Worm (Caenorhabditis elegans) whole organism, late embryonic: ENCODE data around the gene Y113G7B.28.

Experiments
- C08G9.2 ChIP-seq: sonication (generic microtip); optimal IDR thresholded peaks from 2 replicates; lab custom pipeline; 2016; ENCODE audit warnings: mild to moderate bottlenecking, missing genetic modification characterization, moderate library complexity, missing compliant biosample characterization
- C38D4.7 ChIP-seq: fragments of 200-800 bp; sonication (Bioruptor generic); optimal IDR thresholded peaks from 2 replicates; lab custom pipeline; 2018; ENCODE audit warnings: mild to moderate bottlenecking, missing genetic modification characterization, moderate library complexity, missing compliant biosample characterization
- T23F11.4 ChIP-seq: fragments of 200-800 bp; sonication (Bioruptor generic); optimal IDR thresholded peaks from 2 replicates; lab custom pipeline; 2018; ENCODE audit warnings: mild to moderate bottlenecking, missing genetic modification characterization, missing compliant biosample characterization
- ahr-1 ChIP-seq: sonication (generic microtip); optimal IDR thresholded peaks from 2 replicates; lab custom pipeline; 2016; ENCODE audit warnings: missing genetic modification characterization, missing compliant biosample characterization
- ama-1 ChIP-seq: fragments of 150-350 bp; optimal IDR thresholded peaks from 2 replicates; lab custom pipeline; 2014
- ceh-18 ChIP-seq: sonication (generic microtip); optimal IDR thresholded peaks from 2 replicates; lab custom pipeline; 2016; ENCODE audit warnings: missing genetic modification characterization, missing compliant biosample characterization
- ceh-2 ChIP-seq: sonication (generic microtip); optimal IDR thresholded peaks from 2 replicates; lab custom pipeline; 2016; ENCODE audit warnings: missing genotype, missing genetic modification characterization, missing compliant biosample characterization
- ceh-30 ChIP-seq: fragments of 150-350 bp; optimal IDR thresholded peaks from 2 replicates; lab custom pipeline; 2014; ENCODE audit warnings: missing biosample characterization, missing genetic modification characterization
- ceh-34 ChIP-seq: sonication (generic microtip); optimal IDR thresholded peaks from 2 replicates; lab custom pipeline; 2016; ENCODE audit warnings: mild to moderate bottlenecking, missing genetic modification characterization, missing compliant biosample characterization
- ceh-45 ChIP-seq: fragments of 200-800 bp; sonication (Bioruptor generic); IDR thresholded peaks from 2 replicates; pipeline ENCODE4 v1.3.6; 2022; ENCODE audit warnings: missing genetic modification reagents, missing genetic modification characterization, missing compliant biosample characterization
- ceh-48 ChIP-seq: sonication (generic microtip); optimal IDR thresholded peaks from 2 replicates; lab custom pipeline; 2016; ENCODE audit warnings: missing genetic modification characterization, inconsistent platforms, missing compliant biosample characterization
- ceh-9 ChIP-seq: sonication (generic microtip); optimal IDR thresholded peaks from 2 replicates; lab custom pipeline; 2016; ENCODE audit warnings: mild to moderate bottlenecking, missing genetic modification characterization, inconsistent platforms, missing compliant biosample characterization
- elt-2 ChIP-seq: sonication (generic microtip); optimal IDR thresholded peaks from 2 replicates; lab custom pipeline; 2016; ENCODE audit warnings: missing genetic modification reagents, missing genetic modification characterization, missing compliant biosample characterization
- elt-4 ChIP-seq: sonication (generic microtip); optimal IDR thresholded peaks from 2 replicates; lab custom pipeline; 2016; ENCODE audit warnings: missing genetic modification characterization, missing compliant biosample characterization
- ets-4 ChIP-seq: sonication (generic microtip); optimal IDR thresholded peaks from 2 replicates; lab custom pipeline; 2016; ENCODE audit warnings: missing genetic modification characterization, missing compliant biosample characterization
- eyg-1 ChIP-seq: sonication (generic microtip); optimal IDR thresholded peaks from 2 replicates; lab custom pipeline; 2016; ENCODE audit warnings: missing genotype, missing genetic modification characterization, missing compliant biosample characterization
- fkh-10 ChIP-seq: fragments of 150-350 bp; optimal IDR thresholded peaks from 2 replicates; lab custom pipeline; 2014; ENCODE audit warnings: missing biosample characterization, missing genetic modification reagents, missing genetic modification characterization
- fkh-6 ChIP-seq: sonication (generic microtip); optimal IDR thresholded peaks from 2 replicates; lab custom pipeline; 2016; ENCODE audit warnings: missing genetic modification characterization, missing compliant biosample characterization
- gmeb-2 ChIP-seq: sonication (generic microtip); optimal IDR thresholded peaks from 2 replicates; lab custom pipeline; 2016; ENCODE audit warnings: missing genetic modification characterization, inconsistent platforms, missing compliant biosample characterization
- hlh-13 ChIP-seq: fragments of 200-800 bp; sonication (Bioruptor generic); optimal IDR thresholded peaks from 2 replicates; lab custom pipeline; 2018; ENCODE audit warnings: mild to moderate bottlenecking, missing genetic modification characterization, missing compliant biosample characterization
- hlh-15 ChIP-seq: sonication (generic microtip); optimal IDR thresholded peaks from 2 replicates; lab custom pipeline; 2016; ENCODE audit warnings: missing genetic modification characterization, missing compliant biosample characterization
- mec-3 ChIP-seq: sonication (generic microtip); optimal IDR thresholded peaks from 2 replicates; lab custom pipeline; 2016; ENCODE audit warnings: borderline replicate concordance, missing genetic modification characterization, missing compliant biosample characterization
- nhr-232 ChIP-seq: sonication (generic microtip); optimal IDR thresholded peaks from 2 replicates; lab custom pipeline; 2016; ENCODE audit warnings: missing genetic modification characterization, missing compliant biosample characterization
- pha-4 ChIP-seq: fragments of 150-350 bp; optimal IDR thresholded peaks from 2 replicates; lab custom pipeline; 2018; ENCODE audit warnings: missing biosample characterization, missing genetic modification reagents, missing genetic modification characterization
- ref-2 ChIP-seq: sonication (generic microtip); optimal IDR thresholded peaks from 2 replicates; lab custom pipeline; 2016; ENCODE audit warnings: missing genetic modification characterization, missing compliant biosample characterization
- rnt-1 ChIP-seq: sonication (generic microtip); optimal IDR thresholded peaks from 2 replicates; lab custom pipeline; 2016; ENCODE audit warnings: missing genetic modification characterization, missing compliant biosample characterization
- sox-2 ChIP-seq: fragments of 200-800 bp; sonication (Bioruptor generic); IDR thresholded peaks from 2 replicates; pipeline ENCODE4 v1.3.6; 2022; ENCODE audit warnings: missing genetic modification reagents, missing genetic modification characterization, missing compliant biosample characterization
- sox-4 ChIP-seq: sonication (generic microtip); optimal IDR thresholded peaks from 2 replicates; lab custom pipeline; 2017; ENCODE audit warnings: mild to moderate bottlenecking, missing genetic modification characterization, inconsistent platforms, missing compliant biosample characterization
- tbx-2 ChIP-seq: sonication (generic microtip); optimal IDR thresholded peaks from 2 replicates; lab custom pipeline; 2016; ENCODE audit warnings: missing genetic modification characterization, missing compliant biosample characterization
- tbx-7 ChIP-seq: sonication (generic microtip); optimal IDR thresholded peaks from 2 replicates; lab custom pipeline; 2016; ENCODE audit warnings: missing genotype, missing genetic modification characterization, missing compliant biosample characterization
- unc-86 ChIP-seq: sonication (generic microtip); optimal IDR thresholded peaks from 2 replicates; lab custom pipeline; 2016; ENCODE audit warnings: missing genetic modification characterization, missing compliant biosample characterization
- ztf-16 ChIP-seq: sonication (generic microtip); optimal IDR thresholded peaks from 2 replicates; lab custom pipeline; 2017; ENCODE audit warnings: missing genetic modification characterization, missing compliant biosample characterization

Y113G7B.28 gene

DNA sequence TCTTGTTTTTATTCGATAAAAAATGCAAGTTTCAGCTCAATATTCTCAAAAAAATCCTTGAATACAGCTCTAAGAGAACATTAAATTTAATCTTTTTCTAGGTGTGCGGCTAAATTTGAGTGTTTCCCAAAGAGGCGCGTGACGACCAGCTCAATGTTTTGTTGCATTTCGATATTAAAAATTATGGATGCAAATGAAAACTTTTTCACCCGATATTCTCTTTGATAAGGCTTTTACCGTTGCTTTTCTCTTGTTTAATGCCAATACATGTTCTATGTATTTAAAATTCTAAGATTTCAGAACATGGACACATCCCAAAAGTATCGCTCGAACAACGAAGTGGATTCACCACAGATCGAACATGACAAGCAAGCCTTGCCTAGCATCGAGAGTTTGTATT lies 37.6 kb upstream of the Y113G7B.28 start, which contains the start of gene F19B2.6:
F19B2.6 (plus strand) TSS at position 301 of the 400 bp plus-strand sequence.
- TF ChIP-seq elt-2 (tag; lab: Kevin White, UChicago): no peak
- no peak for TF ChIP-seq tbx-2
- TF ChIP-seq nhr-232 (tag; lab: Kevin White, UChicago): no peak
- TF ChIP-seq fkh-6 (tag; lab: Kevin White, UChicago): no peak
- TF ChIP-seq pha-4 (tag; lab: Kevin White, UChicago): no peak
- no peak for TF ChIP-seq eyg-1
- no peak for TF ChIP-seq hlh-15 (tag; lab: Kevin White, UChicago)
- TF ChIP-seq ztf-16: no peak
- TF ChIP-seq ceh-2: no peak
- TF ChIP-seq mec-3 (tag; lab: Kevin White, UChicago): no peak
- no peak for TF ChIP-seq unc-86 (tag; lab: Kevin White, UChicago)
- TF ChIP-seq ceh-34 (tag; lab: Kevin White, UChicago): no peak
- TF ChIP-seq C08G9.2: no peak

ce11 chrV:20161781-20162289 lies 34.0 kb upstream of the Y113G7B.28 start:
- TF ChIP-seq tbx-7 (tag; lab: Kevin White, UChicago) (no peak), ama-1 (lab: Kevin White, UChicago) (no peak), ceh-9 (tag; lab: Kevin White, UChicago) (no peak), T23F11.4 (GFP tag; lab: Kevin White, UChicago) (no peak), C38D4.7 (GFP tag; lab: Kevin White, UChicago) (no peak), ahr-1 (tag; lab: Kevin White, UChicago) (no peak), ceh-45 (GFP tag; lab: Robert Waterston, UW) (no peak), ztf-16 (no peak), ceh-18 (tag; lab: Kevin White, UChicago) (no peak), ets-4 (tag; lab: Kevin White, UChicago) (no peak), gmeb-2 (tag; lab: Kevin White, UChicago) (no peak), sox-4 (tag; lab: Kevin White, UChicago) (no peak), ceh-30 (no peak), nhr-232 (tag; lab: Kevin White, UChicago) (no peak), pha-4 (tag; lab: Kevin White, UChicago) (no peak), elt-4 (tag; lab: Kevin White, UChicago) (no peak), ref-2 (tag; lab: Kevin White, UChicago) (no peak)

DNA sequence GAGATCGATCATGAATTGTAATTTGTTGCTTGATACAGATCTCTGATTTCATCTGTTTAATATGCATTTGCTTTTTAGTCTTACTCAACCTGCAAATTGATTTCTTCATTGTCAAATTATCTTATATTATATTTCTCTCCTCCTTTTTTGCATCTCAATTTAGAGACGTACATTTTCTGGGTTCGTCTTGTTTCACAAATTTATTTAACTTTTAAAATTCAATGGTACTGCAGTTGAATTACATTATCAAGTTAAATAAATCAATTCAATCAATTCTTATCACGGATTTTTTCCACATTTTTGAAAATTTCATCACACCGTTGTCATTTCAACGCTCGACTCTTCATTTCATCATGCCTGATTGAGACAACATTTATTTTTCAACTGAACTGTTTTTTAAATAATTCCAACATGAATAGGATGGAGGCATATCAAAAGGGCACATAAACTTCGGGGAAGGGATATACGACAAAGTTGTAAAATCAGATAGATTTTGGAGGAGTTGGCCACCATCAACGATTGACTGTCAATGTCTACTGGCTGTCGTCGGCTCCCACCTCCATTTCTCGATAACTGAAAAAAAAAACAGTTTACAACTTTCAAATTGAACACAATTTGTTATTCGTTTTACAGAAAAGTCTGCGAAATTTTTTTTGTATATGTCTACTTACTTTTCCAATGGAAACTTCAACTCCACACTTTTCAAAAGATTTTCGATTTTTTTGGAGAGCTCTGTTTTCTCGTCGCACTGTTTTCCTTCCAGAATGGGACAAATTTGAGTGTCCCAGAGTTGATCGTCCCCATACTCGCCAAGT lies 33.3 kb upstream of the Y113G7B.28 start:
- no peak for TF ChIP-seq ceh-48

DNA sequence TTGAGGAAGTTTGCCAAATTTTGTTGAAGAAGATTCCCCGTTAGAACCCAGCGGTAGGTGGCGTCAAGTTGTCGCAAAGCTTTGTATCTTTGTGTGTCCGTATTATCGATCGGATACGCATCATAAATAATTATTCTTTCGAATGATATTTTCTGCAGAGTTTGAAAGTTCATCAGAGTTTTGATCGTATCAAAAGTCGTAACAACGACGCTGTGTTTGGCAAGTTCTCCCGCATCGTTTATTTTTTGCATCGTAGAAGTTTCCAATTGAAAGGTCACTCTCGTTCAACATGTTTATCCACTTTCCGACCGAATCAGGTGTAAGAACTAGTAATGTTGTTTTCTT lies 32.7 kb upstream of the Y113G7B.28 start:
- TF ChIP-seq hlh-13 (GFP tag; lab: Kevin White, UChicago) (no peak), eyg-1 (no peak), T23F11.4 (GFP tag; lab: Kevin White, UChicago) (no peak), fkh-10 (GFP tag; lab: Kevin White, UChicago) (no peak), rnt-1 (tag; lab: Kevin White, UChicago) (no peak), sox-2 (GFP tag; lab: Robert Waterston, UW) (no peak)
- TF ChIP-seq, all 69 proteins: peak for 0

DNA sequence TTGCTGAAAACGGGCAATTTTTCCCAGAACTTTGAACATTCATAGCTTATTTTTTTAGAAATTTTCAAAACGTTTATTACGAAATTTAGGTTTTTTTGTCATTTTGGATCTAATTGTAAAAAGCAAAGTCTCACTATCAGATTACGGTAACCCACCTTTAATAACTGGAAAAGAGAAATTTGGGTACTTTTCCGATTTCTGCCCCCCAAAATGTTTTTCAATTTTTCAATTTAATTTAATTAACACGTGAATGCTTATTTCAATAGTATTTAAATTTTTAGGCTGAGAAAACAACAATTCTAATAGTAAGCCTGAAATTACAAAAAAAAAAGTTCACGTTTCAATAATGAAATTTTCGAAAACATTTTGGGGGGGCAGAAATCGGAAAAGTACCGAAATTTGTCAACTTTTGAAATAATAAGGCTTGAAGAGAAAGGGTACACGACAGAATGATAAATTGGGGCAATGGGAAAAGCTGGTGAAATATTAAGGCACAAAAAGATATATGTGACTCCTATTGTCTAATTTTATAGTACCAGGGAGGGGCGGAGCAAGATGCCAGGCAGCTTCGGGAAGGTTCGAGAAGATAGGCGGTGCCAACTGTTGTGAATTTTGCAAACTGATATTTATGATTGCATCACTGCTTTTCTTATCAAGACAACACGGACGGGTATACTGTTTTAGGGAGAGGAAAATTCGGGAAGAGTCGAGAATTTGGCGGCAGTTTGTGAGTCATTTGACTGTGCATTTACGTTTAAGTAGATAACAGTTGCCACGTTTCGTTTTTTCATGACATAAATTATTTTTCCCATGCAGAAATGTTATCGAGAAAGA lies 31.5 kb upstream of the Y113G7B.28 start, which contains the start of gene F19B2.5:
F19B2.5 (minus strand) TSS at position 107 of the 834 bp plus-strand sequence.
- TF ChIP-seq elt-2 (tag; lab: Kevin White, UChicago) (peak; percentile 69), mec-3 (tag; lab: Kevin White, UChicago) (no peak)
